Fruit fly (Drosophila melanogaster) whole organism, pupa: ENCODE measurements around the gene dsd.

Experiments
- CG10348 ChIP-seq: fragments of 200-800 bp; sonication (Bioruptor generic); IDR thresholded peaks from 2 replicates; pipeline ENCODE4 v1.3.6; 2022; ENCODE audit warnings: missing biosample characterization, missing genetic modification characterization
- CG13204 ChIP-seq: fragments of 200-800 bp; sonication (Bioruptor generic); optimal IDR thresholded peaks from 2 replicates; lab custom pipeline; 2018; ENCODE audit warnings: missing biosample characterization, mild to moderate bottlenecking, missing genetic modification characterization, moderate library complexity
- CG14655 ChIP-seq: fragments of 200-800 bp; sonication (Bioruptor generic); optimal IDR thresholded peaks from 3 replicates; lab custom pipeline; 2017; ENCODE audit warnings: mild to moderate bottlenecking, missing biosample characterization, missing genetic modification reagents, missing genetic modification characterization
- Snoo ChIP-seq: fragments of 200-800 bp; sonication (Bioruptor generic); optimal IDR thresholded peaks from 3 replicates; lab custom pipeline; 2017; ENCODE audit warnings: missing biosample characterization, mild to moderate bottlenecking, missing genetic modification characterization, inconsistent platforms

dm6 chr3R:27616493-27616892 is 9.3 kb upstream of the dsd start:
- TF ChIP-seq Snoo (tag; lab: Kevin White, UChicago): no peak
- TF ChIP-seq CG13204 (GFP tag; lab: Kevin White, UChicago): no peak
- no peak for TF ChIP-seq CG14655 (GFP tag; lab: Kevin White, UChicago)
- no peak for TF ChIP-seq CG10348 (GFP tag; lab: Robert Waterston, UW)
